Worm (Caenorhabditis elegans): ENCODE results near the gene F57G9.7.

Gene F57G9.7

DNA sequence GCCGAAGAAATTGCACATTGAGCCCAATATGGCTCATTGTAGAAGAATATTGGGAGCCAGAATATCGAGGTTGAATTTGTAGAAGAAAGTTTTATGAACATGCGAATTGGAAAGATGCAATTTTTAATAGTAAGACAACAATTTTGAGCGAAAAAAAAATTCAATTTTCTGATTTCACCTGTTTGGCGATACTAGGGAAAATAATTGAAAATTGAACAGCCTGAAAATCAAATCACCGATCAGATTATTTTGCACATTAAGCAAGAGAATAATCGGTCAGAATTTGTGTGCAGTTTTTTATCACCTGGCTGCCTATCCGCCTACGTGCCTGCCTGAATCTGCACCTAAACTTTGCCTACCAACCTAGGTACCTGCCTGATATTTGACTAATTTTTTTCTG is 22.9 kb upstream of the F57G9.7 start, which contains the start of gene sre-26:
Gene sre-26, minus strand, starts transcription at position 101 of the 400 bp plus-strand sequence.
- TF ChIP-seq klf-2 (GFP tag; conservative IDR thresholded peaks at IDR 0.05) (no peak), ref-1 (GFP tag; conservative IDR thresholded peaks at IDR 0.05) (no peak), ztf-23 (GFP tag; IDR thresholded peaks at IDR 0.05) (no peak), T22C8.4 (GFP tag; IDR thresholded peaks at IDR 0.05) (no peak), med-1 (GFP tag; optimal IDR thresholded peaks at IDR 0.05; ENCODE audit: insufficient read depth) (no peak), cog-1 (tag; optimal IDR thresholded peaks at IDR 0.05) (no peak), flt-1 (GFP tag; IDR thresholded peaks at IDR 0.05) (no peak), ztf-29 (GFP tag; IDR thresholded peaks at IDR 0.05) (no peak), tab-1 (GFP tag; IDR thresholded peaks at IDR 0.05) (no peak)

DNA sequence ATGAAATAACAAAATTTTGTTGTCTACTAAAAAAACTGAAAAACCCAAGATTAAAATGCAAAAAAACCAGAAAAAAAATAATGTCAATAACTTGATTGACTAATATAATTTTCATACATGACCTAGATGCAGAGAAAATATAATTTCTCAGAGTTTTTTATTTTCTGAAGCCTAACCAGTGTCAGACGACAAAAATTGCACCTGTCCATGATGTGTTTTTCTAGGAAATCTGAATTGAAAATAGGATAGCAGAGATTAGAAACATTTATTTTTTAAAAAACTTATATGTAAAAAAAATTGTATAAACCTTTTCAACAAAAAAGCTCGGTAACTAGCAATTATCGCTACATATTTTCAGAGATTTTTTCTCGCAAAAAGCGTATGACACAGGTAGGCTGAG is 20.4 kb upstream of the F57G9.7 start:
- no peak for TF ChIP-seq tab-1 (GFP tag; IDR thresholded peaks at IDR 0.05)
- no peak for TF ChIP-seq klf-2 (GFP tag; conservative IDR thresholded peaks at IDR 0.05)
- TF ChIP-seq flt-1 (GFP tag; IDR thresholded peaks at IDR 0.05), result no peak
- TF ChIP-seq ref-1 (GFP tag; conservative IDR thresholded peaks at IDR 0.05), result no peak
- TF ChIP-seq ztf-23 (GFP tag; IDR thresholded peaks at IDR 0.05), result no peak
- TF ChIP-seq med-1 (GFP tag; optimal IDR thresholded peaks at IDR 0.05; ENCODE audit: insufficient read depth), result no peak
- TF ChIP-seq cog-1 (tag; optimal IDR thresholded peaks at IDR 0.05), result no peak
- no peak for TF ChIP-seq ztf-29 (GFP tag; IDR thresholded peaks at IDR 0.05)

DNA sequence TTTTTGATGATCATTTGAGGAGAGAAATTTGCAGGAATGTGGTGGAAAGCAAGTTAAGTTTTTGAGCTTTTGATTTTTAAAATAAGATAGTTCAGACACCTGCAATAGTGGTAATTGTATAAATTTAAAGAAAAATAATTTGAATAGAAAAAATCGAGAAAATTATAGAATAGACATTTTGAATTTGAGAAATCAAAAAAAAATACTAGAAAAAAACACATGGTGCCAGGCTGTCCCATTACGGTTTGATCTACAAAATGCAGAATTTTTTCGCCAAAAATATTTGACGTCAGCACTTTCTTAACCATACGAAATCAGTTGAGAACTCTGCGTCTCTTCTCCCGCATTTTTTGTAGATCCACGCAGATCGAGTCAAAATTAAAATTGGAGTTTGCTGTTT is 20.0 kb upstream of the F57G9.7 start, which contains the start of gene sre-27:
Gene sre-27, minus strand, starts transcription at position 101 of the 400 bp plus-strand sequence.
- TF ChIP-seq ztf-23 (GFP tag; IDR thresholded peaks at IDR 0.05), result no peak
- TF ChIP-seq klf-2 (GFP tag; conservative IDR thresholded peaks at IDR 0.05), result no peak
- no peak for TF ChIP-seq cog-1 (tag; optimal IDR thresholded peaks at IDR 0.05)
- no peak for TF ChIP-seq tab-1 (GFP tag; IDR thresholded peaks at IDR 0.05)
- no peak for TF ChIP-seq ref-1 (GFP tag; conservative IDR thresholded peaks at IDR 0.05)
- no peak for TF ChIP-seq ztf-29 (GFP tag; IDR thresholded peaks at IDR 0.05)
- no peak for TF ChIP-seq flt-1 (GFP tag; IDR thresholded peaks at IDR 0.05)

DNA sequence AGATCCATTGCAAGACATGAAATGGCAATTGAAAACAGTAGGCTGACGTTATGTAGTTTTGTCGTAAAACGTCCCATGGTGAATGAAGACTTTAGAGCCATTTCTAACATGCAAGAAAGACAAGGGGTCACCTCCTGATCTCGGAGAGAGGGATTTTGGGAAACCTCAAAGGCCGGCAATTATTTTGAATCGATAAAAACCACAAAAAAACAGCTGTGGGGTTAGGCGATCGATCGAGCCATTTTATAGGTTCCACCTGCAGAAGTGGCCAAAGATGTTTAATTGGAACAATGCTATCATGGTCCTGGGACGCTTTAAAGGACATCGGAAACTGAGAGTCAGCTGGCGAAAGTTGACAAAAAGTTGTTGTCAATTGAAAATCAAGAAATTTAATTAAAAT is 17.2 kb upstream of the F57G9.7 start, which contains the start of gene Y57A10C.11:
Gene Y57A10C.11, minus strand, starts transcription at position 101 of the 400 bp plus-strand sequence.
- no peak for TF ChIP-seq T22C8.4 (GFP tag; IDR thresholded peaks at IDR 0.05)

DNA sequence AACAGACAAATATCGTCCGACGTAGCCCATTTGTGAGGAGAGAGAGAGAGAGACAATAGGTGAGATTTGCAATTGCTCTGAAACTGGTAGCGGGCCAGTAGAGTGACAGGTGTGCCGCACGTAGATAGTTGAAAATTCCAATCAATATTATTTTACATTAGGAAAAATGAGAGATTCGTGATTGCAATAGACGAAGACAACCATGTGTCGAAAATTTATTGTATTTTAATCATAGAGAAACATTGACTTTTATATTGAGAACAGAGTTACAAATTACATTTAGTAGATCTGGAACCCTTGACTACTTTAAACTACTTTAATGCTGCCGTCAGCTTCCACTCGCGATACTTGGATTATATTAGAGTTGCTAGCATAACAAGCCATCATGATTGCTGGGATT is 14.9 kb upstream of the F57G9.7 start, which contains the start of gene Y57A10C.1:
Gene Y57A10C.1, minus strand, starts transcription at position 101 of the 400 bp plus-strand sequence.
- TF ChIP-seq T22C8.4 (GFP tag; IDR thresholded peaks at IDR 0.05), result no peak

DNA sequence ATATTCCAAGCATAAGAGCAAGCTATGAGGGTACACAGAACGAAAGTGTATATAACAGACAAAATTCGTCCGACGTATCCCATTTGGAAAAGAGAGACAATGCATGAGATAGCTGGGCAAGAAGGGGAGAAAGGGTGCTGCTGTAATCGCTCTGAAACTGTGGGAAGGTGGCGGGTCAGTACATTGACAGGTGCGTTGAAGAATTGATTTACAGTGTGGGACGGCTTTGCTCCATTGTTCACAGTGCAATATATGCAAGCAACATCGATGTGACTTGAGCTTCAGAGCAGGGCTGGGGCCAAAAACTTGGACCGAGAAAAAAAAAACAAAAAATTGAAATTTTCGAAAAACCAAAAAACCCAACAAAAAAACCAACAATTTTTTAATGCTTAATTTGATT is 12.6 kb upstream of the F57G9.7 start, which contains the start of gene F57G9.3:
Gene F57G9.3, minus strand, starts transcription at position 101 of the 400 bp plus-strand sequence.
- TF ChIP-seq cog-1 (tag; optimal IDR thresholded peaks at IDR 0.05), result no peak
- TF ChIP-seq T22C8.4 (GFP tag; IDR thresholded peaks at IDR 0.05), result no peak
- no peak for TF ChIP-seq klf-2 (GFP tag; conservative IDR thresholded peaks at IDR 0.05)
- TF ChIP-seq flt-1 (GFP tag; IDR thresholded peaks at IDR 0.05), result no peak
- TF ChIP-seq tab-1 (GFP tag; IDR thresholded peaks at IDR 0.05), result no peak
- TF ChIP-seq ztf-23 (GFP tag; IDR thresholded peaks at IDR 0.05), result no peak
- TF ChIP-seq ref-1 (GFP tag; conservative IDR thresholded peaks at IDR 0.05), result no peak
- TF ChIP-seq ztf-29 (GFP tag; IDR thresholded peaks at IDR 0.05), result no peak
- no peak for TF ChIP-seq med-1 (GFP tag; optimal IDR thresholded peaks at IDR 0.05; ENCODE audit: insufficient read depth)

DNA sequence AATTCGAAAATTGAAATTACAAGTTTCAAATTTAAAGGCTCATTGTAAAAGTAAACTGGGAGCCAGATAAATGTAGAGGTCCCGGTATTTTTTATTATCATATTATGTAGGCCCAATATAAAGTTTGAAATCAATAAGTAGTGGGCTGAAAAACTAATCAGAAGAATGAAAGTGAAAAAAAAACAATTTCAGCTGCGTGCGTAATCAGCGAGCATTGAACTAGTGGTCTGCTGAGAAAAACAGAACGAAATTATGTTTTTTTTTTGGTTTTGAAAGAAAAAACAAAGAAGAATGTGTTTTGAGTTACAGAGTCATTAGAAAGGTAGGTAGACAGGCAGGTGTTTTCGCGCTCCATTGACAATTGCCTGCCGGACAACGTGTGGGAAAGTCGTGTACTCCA is 11.2 kb upstream of the F57G9.7 start, which contains the start of gene sre-31:
Gene sre-31, minus strand, starts transcription at position 101 of the 400 bp plus-strand sequence.
- TF ChIP-seq T22C8.4 (GFP tag; IDR thresholded peaks at IDR 0.05) (no peak), med-1 (GFP tag; optimal IDR thresholded peaks at IDR 0.05; ENCODE audit: insufficient read depth) (no peak), ztf-23 (GFP tag; IDR thresholded peaks at IDR 0.05) (no peak), ztf-29 (GFP tag; IDR thresholded peaks at IDR 0.05) (no peak), cog-1 (tag; optimal IDR thresholded peaks at IDR 0.05) (no peak), klf-2 (GFP tag; conservative IDR thresholded peaks at IDR 0.05) (no peak), tab-1 (GFP tag; IDR thresholded peaks at IDR 0.05) (no peak), ref-1 (GFP tag; conservative IDR thresholded peaks at IDR 0.05) (no peak), flt-1 (GFP tag; IDR thresholded peaks at IDR 0.05) (no peak)

DNA sequence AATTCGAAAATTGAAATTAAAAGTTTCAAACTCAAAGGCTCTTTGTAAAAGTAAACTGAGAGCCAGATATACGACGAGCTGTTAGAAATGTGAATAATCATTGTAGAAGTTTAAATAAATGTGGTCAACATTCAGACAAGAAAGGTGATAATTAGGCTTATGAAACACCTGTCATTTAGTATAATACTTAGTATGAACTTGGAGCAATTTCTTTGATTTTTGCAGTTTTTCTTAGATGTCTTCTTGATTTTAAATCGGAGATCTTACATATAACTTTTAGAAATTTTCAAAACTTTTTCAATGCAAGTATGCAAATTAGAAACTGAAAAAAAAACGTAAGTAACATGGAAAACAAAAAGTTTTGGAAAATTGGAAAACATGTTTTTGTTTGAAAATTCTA is 8.8 kb upstream of the F57G9.7 start, which contains the start of gene sre-30:
Gene sre-30, minus strand, starts transcription at position 101 of the 400 bp plus-strand sequence.
- TF ChIP-seq T22C8.4 (GFP tag; IDR thresholded peaks at IDR 0.05) (no peak), tab-1 (GFP tag; IDR thresholded peaks at IDR 0.05) (no peak), ref-1 (GFP tag; conservative IDR thresholded peaks at IDR 0.05) (no peak), ztf-23 (GFP tag; IDR thresholded peaks at IDR 0.05) (no peak), cog-1 (tag; optimal IDR thresholded peaks at IDR 0.05) (no peak), flt-1 (GFP tag; IDR thresholded peaks at IDR 0.05) (no peak), ztf-29 (GFP tag; IDR thresholded peaks at IDR 0.05) (no peak), med-1 (GFP tag; optimal IDR thresholded peaks at IDR 0.05; ENCODE audit: insufficient read depth) (no peak), klf-2 (GFP tag; conservative IDR thresholded peaks at IDR 0.05) (no peak)

DNA sequence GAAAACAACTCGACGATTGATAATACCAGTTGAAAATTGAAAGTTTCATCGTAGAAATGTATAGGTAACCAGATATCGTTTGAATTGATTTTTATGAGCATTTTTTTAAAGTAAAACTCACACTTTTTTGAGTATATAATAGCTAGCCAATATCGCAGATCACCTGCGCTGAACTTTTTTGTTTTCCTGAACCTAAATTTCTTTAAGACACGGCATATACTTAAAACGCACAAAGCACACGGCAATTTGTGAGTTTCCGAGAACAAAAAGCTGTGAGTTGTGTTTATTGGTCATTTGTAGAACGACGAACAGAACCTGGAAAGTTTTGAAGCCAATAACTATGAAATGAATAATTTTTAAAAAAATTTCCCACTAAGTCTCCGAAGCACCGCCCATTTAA is 4.2 kb upstream of the F57G9.7 start, which contains the start of gene sre-29:
Gene sre-29, minus strand, starts transcription at position 101 of the 400 bp plus-strand sequence.
- TF ChIP-seq klf-2 (GFP tag; conservative IDR thresholded peaks at IDR 0.05), result no peak
- no peak for TF ChIP-seq T22C8.4 (GFP tag; IDR thresholded peaks at IDR 0.05)
- TF ChIP-seq ref-1 (GFP tag; conservative IDR thresholded peaks at IDR 0.05), result no peak
- no peak for TF ChIP-seq flt-1 (GFP tag; IDR thresholded peaks at IDR 0.05)
- TF ChIP-seq ztf-23 (GFP tag; IDR thresholded peaks at IDR 0.05), result no peak
- no peak for TF ChIP-seq tab-1 (GFP tag; IDR thresholded peaks at IDR 0.05)
- TF ChIP-seq cog-1 (tag; optimal IDR thresholded peaks at IDR 0.05), result no peak
- TF ChIP-seq ztf-29 (GFP tag; IDR thresholded peaks at IDR 0.05), result no peak
- TF ChIP-seq med-1 (GFP tag; optimal IDR thresholded peaks at IDR 0.05; ENCODE audit: insufficient read depth), result no peak

DNA sequence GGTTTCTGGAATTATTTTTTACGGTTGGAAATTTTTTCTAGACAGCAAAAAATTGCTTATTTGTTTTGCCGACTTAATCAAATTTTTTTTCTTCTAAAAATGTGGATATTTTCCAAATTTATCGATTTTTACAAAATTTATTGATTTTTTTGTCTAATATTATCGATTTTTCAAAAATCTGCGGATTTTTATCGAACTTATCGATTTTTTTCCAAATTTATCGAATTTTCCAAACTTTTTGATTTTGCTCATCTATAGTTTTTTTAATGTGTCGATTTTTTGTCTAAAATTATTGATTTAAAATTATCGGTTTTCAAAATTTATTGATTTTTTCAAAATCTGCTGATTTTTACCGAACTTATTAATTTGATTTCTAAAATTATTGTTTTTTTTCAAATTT is 3.4 kb downstream of the F57G9.7 start:
- TF ChIP-seq klf-2 (GFP tag; conservative IDR thresholded peaks at IDR 0.05), result no peak
- peak; percentile 72; the same call in 1 of the 2 replicates for TF ChIP-seq T22C8.4 (GFP tag; IDR thresholded peaks at IDR 0.05)

Data from whole organism, midembryonic.